Worm (Caenorhabditis elegans) whole organism, mixed stage, embryonic: Measurements from ENCODE around the gene T23E1.3.

Experiments
- blmp-1 ChIP-seq: fragments of 150-350 bp; optimal IDR thresholded peaks from 2 replicates; lab custom pipeline; 2014; ENCODE audit warnings: missing biosample characterization, missing genetic modification characterization
- ces-1 ChIP-seq: fragments of 150-350 bp; optimal IDR thresholded peaks from 2 replicates; lab custom pipeline; 2014; ENCODE audit warnings: missing biosample characterization, missing genetic modification reagents, missing genetic modification characterization
- hlh-1 ChIP-seq: fragments of 150-350 bp; optimal IDR thresholded peaks from 2 replicates; lab custom pipeline; 2014; ENCODE audit warnings: missing biosample characterization, missing genetic modification reagents, missing genetic modification characterization
- mab-5 ChIP-seq: fragments of 150-350 bp; optimal IDR thresholded peaks from 2 replicates; lab custom pipeline; 2014; ENCODE audit warnings: missing biosample characterization, missing genetic modification characterization
- nhr-76 ChIP-seq: sonication (generic microtip); optimal IDR thresholded peaks from 2 replicates; lab custom pipeline; 2017; ENCODE audit warnings: missing biosample characterization, missing genetic modification characterization
- unc-62 ChIP-seq: fragments of 150-350 bp; optimal IDR thresholded peaks from 2 replicates; lab custom pipeline; 2014; ENCODE audit warnings: missing biosample characterization, missing genetic modification reagents, missing genetic modification characterization
- ztf-11 ChIP-seq: fragments of 150-350 bp; optimal IDR thresholded peaks from 2 replicates; lab custom pipeline; 2014; ENCODE audit warnings: missing biosample characterization, missing genetic modification characterization

DNA sequence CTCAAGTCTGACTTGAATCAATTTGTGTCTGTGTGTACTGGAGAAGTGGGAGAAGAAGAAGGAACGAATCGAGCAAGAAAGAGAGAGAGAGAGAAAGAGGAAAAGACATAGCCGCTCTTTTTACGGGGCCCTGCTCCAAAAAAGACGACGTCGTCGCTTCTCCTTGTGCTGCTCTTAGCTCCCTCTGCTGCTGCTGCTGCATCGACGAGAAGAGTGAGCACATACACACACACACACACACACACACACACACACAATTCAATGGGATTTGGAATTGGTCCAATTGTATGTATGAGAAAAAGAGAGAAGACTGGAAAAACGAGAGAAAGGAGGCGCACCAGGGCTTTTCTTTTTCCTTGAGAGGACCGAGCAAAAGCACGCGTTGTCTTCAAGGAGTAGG is 10.7 kb upstream of the T23E1.3 start:
- TF ChIP-seq hlh-1 (tag; lab: Kevin White, UChicago) (no peak), ztf-11 (tag; lab: Kevin White, UChicago) (no peak), nhr-76 (tag; lab: Kevin White, UChicago) (no peak), blmp-1 (tag; lab: Kevin White, UChicago) (no peak), ces-1 (peak; percentile 85), mab-5 (tag; lab: Kevin White, UChicago) (no peak), unc-62 (no peak)
